Fruit fly (Drosophila melanogaster) whole organism, embryonic: Measurements from ENCODE around the gene aos.

Source experiments
- Ada2b ChIP-seq: fragments of 200-800 bp; sonication (Bioruptor generic); IDR thresholded peaks from 2 replicates; pipeline ENCODE4 v1.3.6; 2022; ENCODE audit warnings: missing biosample characterization, missing genetic modification characterization
- Aef1 ChIP-seq: fragments of 200-800 bp; sonication (Bioruptor generic); IDR thresholded peaks from 3 replicates; pipeline ENCODE4 v1.3.6; 2022; ENCODE audit warnings: missing biosample characterization, missing genetic modification characterization
- Bteb2 ChIP-seq: fragments of 200-800 bp; sonication (Bioruptor generic); optimal IDR thresholded peaks from 2 replicates; lab custom pipeline; 2016; ENCODE audit warnings: missing biosample characterization, missing genetic modification characterization
- CG10543 ChIP-seq: fragments of 200-800 bp; sonication (Bioruptor generic); optimal IDR thresholded peaks from 3 replicates; lab custom pipeline; 2017; ENCODE audit warnings: missing biosample characterization, mild to moderate bottlenecking, missing genetic modification characterization, moderate library complexity
- CG11085 ChIP-seq: fragments of 200-800 bp; sonication (Bioruptor generic); IDR thresholded peaks from 2 replicates; pipeline ENCODE4 v1.3.6; 2022; ENCODE audit warnings: missing biosample characterization, missing genetic modification characterization
- CG11456 ChIP-seq: fragments of 200-800 bp; sonication (Bioruptor generic); IDR thresholded peaks from 3 replicates; pipeline ENCODE4 v1.3.6; 2022; ENCODE audit warnings: missing biosample characterization, missing genetic modification characterization
- CG1233 ChIP-seq: fragments of 200-800 bp; sonication (Bioruptor generic); optimal IDR thresholded peaks from 4 replicates; lab custom pipeline; 2018; ENCODE audit warnings: missing biosample characterization, mild to moderate bottlenecking, missing genetic modification characterization
- CG14667 ChIP-seq: fragments of 200-800 bp; sonication (Bioruptor generic); IDR thresholded peaks from 2 replicates; pipeline ENCODE4 v1.3.6; 2022; ENCODE audit warnings: missing biosample characterization, missing genetic modification characterization
- CG1603 ChIP-seq: fragments of 200-800 bp; sonication (Bioruptor generic); optimal IDR thresholded peaks from 2 replicates; lab custom pipeline; 2019; ENCODE audit warnings: missing biosample characterization, mild to moderate bottlenecking, missing genetic modification characterization, moderate library complexity
- CG17186 ChIP-seq: fragments of 200-800 bp; sonication (Bioruptor generic); optimal IDR thresholded peaks from 3 replicates; lab custom pipeline; 2017; ENCODE audit warnings: missing biosample characterization, missing genetic modification reagents, missing genetic modification characterization
- CG2712 ChIP-seq: fragments of 200-800 bp; optimal IDR thresholded peaks from 3 replicates; lab custom pipeline; 2019; ENCODE audit warnings: missing biosample characterization, mild to moderate bottlenecking, missing genetic modification characterization, moderate library complexity
- CG31224 ChIP-seq: fragments of 200-800 bp; sonication (Bioruptor generic); IDR thresholded peaks from 2 replicates; pipeline ENCODE4 v1.3.6; 2022; ENCODE audit warnings: missing biosample characterization, missing genetic modification characterization
- CG31365 ChIP-seq: fragments of 200-800 bp; sonication (Bioruptor generic); optimal IDR thresholded peaks from 2 replicates; lab custom pipeline; 2018; ENCODE audit warnings: missing biosample characterization, mild to moderate bottlenecking, missing genetic modification characterization
- CG3163 ChIP-seq: fragments of 200-800 bp; sonication (Bioruptor generic); optimal IDR thresholded peaks from 3 replicates; lab custom pipeline; 2016; ENCODE audit warnings: missing biosample characterization, missing genetic modification characterization
- CG6654 ChIP-seq: fragments of 200-800 bp; sonication (Bioruptor generic); optimal IDR thresholded peaks from 2 replicates; lab custom pipeline; 2017; ENCODE audit warnings: missing biosample characterization, mild to moderate bottlenecking, missing genetic modification characterization
- CG8359 ChIP-seq: fragments of 200-800 bp; sonication (Bioruptor generic); optimal IDR thresholded peaks from 2 replicates; lab custom pipeline; 2017; ENCODE audit warnings: missing biosample characterization, mild to moderate bottlenecking, missing genetic modification characterization, borderline replicate concordance
- CG8924 ChIP-seq: fragments of 200-800 bp; optimal IDR thresholded peaks from 3 replicates; lab custom pipeline; 2019; ENCODE audit warnings: missing biosample characterization, mild to moderate bottlenecking, missing genetic modification characterization, moderate library complexity
- CG9727 ChIP-seq: fragments of 200-800 bp; sonication (Bioruptor generic); optimal IDR thresholded peaks from 3 replicates; lab custom pipeline; 2017; ENCODE audit warnings: missing biosample characterization, mild to moderate bottlenecking, missing genetic modification characterization
- Drgx ChIP-seq: fragments of 200-800 bp; sonication (Bioruptor generic); IDR thresholded peaks from 2 replicates; pipeline ENCODE4 v1.3.6; 2022; ENCODE audit warnings: missing biosample characterization, missing genetic modification characterization
- HLH3B ChIP-seq: fragments of 200-800 bp; sonication (Bioruptor generic); IDR thresholded peaks from 2 replicates; pipeline ENCODE4 v1.3.6; 2022; ENCODE audit warnings: missing biosample characterization, missing genetic modification characterization
- Kr ChIP-seq: fragments of 200-800 bp; sonication (Bioruptor generic); optimal IDR thresholded peaks from 2 replicates; lab custom pipeline; 2017; ENCODE audit warnings: missing biosample characterization, mild to moderate bottlenecking, missing genetic modification characterization
- MBD-R2 ChIP-seq: fragments of 200-800 bp; sonication (Bioruptor generic); IDR thresholded peaks from 2 replicates; pipeline ENCODE4 v1.3.6; 2022; ENCODE audit warnings: missing biosample characterization, missing genetic modification characterization
- Mad ChIP-seq: fragments of 200-800 bp; sonication (Bioruptor generic); optimal IDR thresholded peaks from 2 replicates; lab custom pipeline; 2016; ENCODE audit warnings: missing biosample characterization, missing genetic modification characterization
- NFAT ChIP-seq: fragments of 200-800 bp; sonication (Bioruptor generic); IDR thresholded peaks from 2 replicates; pipeline ENCODE4 v1.3.6; 2022; ENCODE audit warnings: missing biosample characterization, missing genetic modification characterization
- Nf-YA ChIP-seq: fragments of 200-800 bp; sonication (Bioruptor generic); IDR thresholded peaks from 2 replicates; pipeline ENCODE4 v1.3.6; 2022; ENCODE audit warnings: missing biosample characterization, missing genetic modification characterization
- Oaz ChIP-seq: fragments of 200-800 bp; sonication (Bioruptor generic); IDR thresholded peaks from 2 replicates; pipeline ENCODE4 v1.3.6; 2022; ENCODE audit warnings: missing biosample characterization, missing genetic modification characterization
- Poxn ChIP-seq: fragments of 200-800 bp; sonication (Bioruptor generic); IDR thresholded peaks from 2 replicates; pipeline ENCODE4 v1.3.6; 2022; ENCODE audit warnings: missing biosample characterization, missing genetic modification characterization
- Ssrp ChIP-seq: fragments of 200-800 bp; sonication (Bioruptor generic); optimal IDR thresholded peaks from 2 replicates; lab custom pipeline; 2018; ENCODE audit warnings: missing biosample characterization, mild to moderate bottlenecking, missing genetic modification characterization, moderate library complexity
- Stat92E ChIP-seq, 3 experiments: fragments of >200 bp in 2 of 3; fragments of 200-800 bp in 1 of 3; sonication (Bioruptor generic) in 1 of 3; optimal IDR thresholded peaks; 2 replicates each; lab custom pipeline; 2017 to 2019; ENCODE audit warnings: missing biosample characterization in 3 of 3, missing genetic modification characterization in 3 of 3, mild to moderate bottlenecking in 1 of 3, moderate library complexity in 1 of 3
- ase ChIP-seq: fragments of 200-800 bp; sonication (Bioruptor generic); IDR thresholded peaks from 3 replicates; pipeline ENCODE4 v1.3.6; 2022; ENCODE audit warnings: missing biosample characterization, missing genetic modification characterization
- bcd ChIP-seq: fragments of 200-800 bp; sonication (Bioruptor generic); optimal IDR thresholded peaks from 2 replicates; lab custom pipeline; 2017; ENCODE audit warnings: missing biosample characterization, mild to moderate bottlenecking, missing genetic modification characterization
- cad ChIP-seq: fragments of >200 bp; optimal IDR thresholded peaks from 2 replicates; lab custom pipeline; 2017; ENCODE audit warnings: missing biosample characterization, missing genetic modification characterization
- cas ChIP-seq: fragments of 200-800 bp; sonication (Bioruptor generic); IDR thresholded peaks from 2 replicates; pipeline ENCODE4 v1.3.6; 2022; ENCODE audit warnings: missing biosample characterization, missing genetic modification characterization
- chm ChIP-seq: fragments of 200-800 bp; sonication (Bioruptor generic); IDR thresholded peaks from 2 replicates; pipeline ENCODE4 v1.3.6; 2022; ENCODE audit warnings: missing biosample characterization, missing genetic modification characterization
- exex ChIP-seq: fragments of 200-800 bp; sonication (Bioruptor generic); optimal IDR thresholded peaks from 4 replicates; lab custom pipeline; 2018; ENCODE audit warnings: missing biosample characterization, mild to moderate bottlenecking, missing genetic modification characterization, moderate library complexity
- gfzf ChIP-seq: fragments of 200-800 bp; sonication (Bioruptor generic); optimal IDR thresholded peaks from 2 replicates; lab custom pipeline; 2016; ENCODE audit warnings: missing biosample characterization, mild to moderate bottlenecking, missing genetic modification characterization, moderate library complexity
- grau ChIP-seq: fragments of 200-800 bp; optimal IDR thresholded peaks from 3 replicates; lab custom pipeline; 2019; ENCODE audit warnings: missing biosample characterization, mild to moderate bottlenecking, missing genetic modification characterization, moderate library complexity
- ind ChIP-seq: fragments of 200-800 bp; sonication (Bioruptor generic); optimal IDR thresholded peaks from 3 replicates; lab custom pipeline; 2016; ENCODE audit warnings: missing biosample characterization, missing genetic modification characterization
- knrl ChIP-seq: fragments of 200-800 bp; sonication (Bioruptor generic); IDR thresholded peaks from 3 replicates; pipeline ENCODE4 v1.3.6; 2022; ENCODE audit warnings: missing biosample characterization, missing genetic modification characterization; ENCODE audit not compliant: partially characterized antibody
- lmd ChIP-seq: fragments of 200-800 bp; sonication (Bioruptor generic); IDR thresholded peaks from 2 replicates; pipeline ENCODE4 v1.3.6; 2022; ENCODE audit warnings: missing biosample characterization, missing genetic modification characterization
- mirr ChIP-seq: fragments of 200-800 bp; sonication (Bioruptor generic); optimal IDR thresholded peaks from 3 replicates; lab custom pipeline; 2018; ENCODE audit warnings: missing biosample characterization, mild to moderate bottlenecking, missing genetic modification characterization
- pho ChIP-seq: fragments of 200-800 bp; sonication (Bioruptor generic); optimal IDR thresholded peaks from 2 replicates; lab custom pipeline; 2016; ENCODE audit warnings: missing biosample characterization, missing genetic modification characterization
- phol ChIP-seq: fragments of 200-800 bp; sonication (Bioruptor generic); optimal IDR thresholded peaks from 3 replicates; lab custom pipeline; 2018; ENCODE audit warnings: missing biosample characterization, mild to moderate bottlenecking, missing genetic modification characterization, moderate library complexity
- sd ChIP-seq: fragments of 200-800 bp; sonication (Bioruptor generic); optimal IDR thresholded peaks from 3 replicates; lab custom pipeline; 2018; ENCODE audit warnings: missing biosample characterization, mild to moderate bottlenecking, missing genetic modification characterization, moderate library complexity
- slp2 ChIP-seq: fragments of 200-800 bp; sonication (Bioruptor generic); optimal IDR thresholded peaks from 2 replicates; lab custom pipeline; 2016; ENCODE audit warnings: missing biosample characterization, missing genetic modification characterization
- sr ChIP-seq: fragments of 200-800 bp; sonication (Bioruptor generic); IDR thresholded peaks from 3 replicates; pipeline ENCODE4 v1.3.6; 2022; ENCODE audit warnings: missing biosample characterization, missing genetic modification characterization
- trh ChIP-seq: fragments of 200-800 bp; sonication (Bioruptor generic); optimal IDR thresholded peaks from 2 replicates; lab custom pipeline; 2016; ENCODE audit warnings: missing biosample characterization, missing genetic modification characterization
- unpg ChIP-seq: fragments of 200-800 bp; sonication (Bioruptor generic); optimal IDR thresholded peaks from 3 replicates; lab custom pipeline; 2018; ENCODE audit warnings: missing biosample characterization, mild to moderate bottlenecking, missing genetic modification characterization, moderate library complexity
- wdn ChIP-seq: fragments of 200-800 bp; sonication (Bioruptor generic); IDR thresholded peaks from 2 replicates; pipeline ENCODE4 v1.3.6; 2022; ENCODE audit warnings: missing biosample characterization, missing genetic modification characterization
- z ChIP-seq: fragments of 200-800 bp; sonication (Bioruptor generic); IDR thresholded peaks from 3 replicates; pipeline ENCODE4 v1.3.6; 2022; ENCODE audit warnings: missing biosample characterization, missing genetic modification characterization

The aos gene

dm6 chr3L:16488483-16489258 is 5.2 kb upstream of the aos start (continued):
- TF ChIP-seq Ssrp (tag; lab: Kevin White, UChicago) (peak; percentile 43), HLH3B (0 out of 2 replicates have a peak, but pooled peaks have one; percentile 5), CG10543 (GFP tag; lab: Kevin White, UChicago) (peak; percentile 7), Poxn (GFP tag; lab: Robert Waterston, UW) (no peak), slp2 (GFP tag; lab: Kevin White, UChicago) (no peak), CG8359 (GFP tag; lab: Kevin White, UChicago) (no peak), CG8924 (no peak), exex (tag; lab: Kevin White, UChicago) (no peak), Oaz (GFP tag; lab: Robert Waterston, UW) (no peak), cad (no peak), knrl (GFP tag; lab: Robert Waterston, UW) (no peak), gfzf (no peak), z (0 out of 3 replicates have a peak, but pooled peaks have one; percentile 43), lmd (GFP tag; lab: Robert Waterston, UW) (peak; percentile 33; the same call in 1 of the 2 replicates), cas (GFP tag; lab: Robert Waterston, UW) (no peak), ase (GFP tag; lab: Robert Waterston, UW) (no peak), CG6654 (no peak), CG17186 (no peak), wdn (GFP tag; lab: Robert Waterston, UW) (no peak), CG11456 (GFP tag; lab: Robert Waterston, UW) (0 out of 3 replicates have a peak, but pooled peaks have one; percentile 37), CG9727 (GFP tag; lab: Kevin White, UChicago) (peak; percentile 26), CG3163 (GFP tag; lab: Kevin White, UChicago) (no peak), CG1233 (no peak), Aef1 (no peak), CG2712 (tag; lab: Kevin White, UChicago) (peak; percentile 42), mirr (GFP tag; lab: Kevin White, UChicago) (no peak), ind (GFP tag; lab: Kevin White, UChicago) (peak; percentile 14), CG14667 (GFP tag; lab: Robert Waterston, UW) (no peak), CG31365 (tag; lab: Kevin White, UChicago) (no peak), unpg (peak; percentile 43), CG11085 (GFP tag; lab: Robert Waterston, UW) (no peak), sr (0 out of 3 replicates have a peak, but pooled peaks have one; percentile 30), MBD-R2 (GFP tag; lab: Robert Waterston, UW) (no peak), phol (peak; percentile 65), Stat92E (GFP tag; optimal IDR thresholded peaks at IDR 0.05; lab: Kevin White, UChicago) (no peak), Nf-YA (no peak), NFAT (GFP tag; lab: Robert Waterston, UW) (0 out of 2 replicates have a peak, but pooled peaks have one; percentile 24), bcd (GFP tag; lab: Kevin White, UChicago) (peak; percentile 45), chm (GFP tag; lab: Robert Waterston, UW) (no peak; the same call in 1 of the 2 replicates), Ada2b (no peak), trh (GFP tag; lab: Kevin White, UChicago) (no peak), pho (GFP tag; lab: Kevin White, UChicago) (no peak), Drgx (GFP tag; lab: Robert Waterston, UW) (peak; percentile 46; the same call in 1 of the 2 replicates), CG1603 (tag; lab: Kevin White, UChicago) (peak; percentile 8), sd (tag; lab: Kevin White, UChicago) (no peak), Kr (GFP tag; lab: Kevin White, UChicago) (peak; percentile 12), CG31224 (GFP tag; lab: Robert Waterston, UW) (0 out of 2 replicates have a peak, but pooled peaks have one; percentile 7), Bteb2 (GFP tag; lab: Kevin White, UChicago) (no peak), grau (tag; lab: Kevin White, UChicago) (no peak), Mad (no peak)
